Worm (Caenorhabditis elegans) whole organism, early embryonic: ENCODE results near the gene nhr-97.

Experiments
- B0310.2 ChIP-seq: sonication (generic microtip); optimal IDR thresholded peaks from 2 replicates; lab custom pipeline; 2016; ENCODE audit warnings: mild to moderate bottlenecking, missing genetic modification characterization, missing compliant biosample characterization
- F13C5.2 ChIP-seq: sonication (generic microtip); optimal IDR thresholded peaks from 2 replicates; lab custom pipeline; 2017; ENCODE audit warnings: mild to moderate bottlenecking, missing genetic modification characterization, inconsistent platforms, missing compliant biosample characterization
- aly-1 ChIP-seq: sonication (generic microtip); optimal IDR thresholded peaks from 2 replicates; lab custom pipeline; 2016; ENCODE audit warnings: missing genetic modification characterization, missing compliant biosample characterization
- ama-1 ChIP-seq: fragments of 150-350 bp; optimal IDR thresholded peaks from 2 replicates; lab custom pipeline; 2014
- ceh-13 ChIP-seq: fragments of 200-800 bp; sonication (Bioruptor generic); optimal IDR thresholded peaks from 2 replicates; lab custom pipeline; 2018; ENCODE audit warnings: mild to moderate bottlenecking, missing genetic modification characterization, missing compliant biosample characterization
- ceh-36 ChIP-seq: sonication (generic microtip); optimal IDR thresholded peaks from 2 replicates; lab custom pipeline; 2016; ENCODE audit warnings: missing genetic modification characterization, inconsistent platforms, missing compliant biosample characterization
- ets-7 ChIP-seq: sonication (generic microtip); optimal IDR thresholded peaks from 2 replicates; lab custom pipeline; 2016; ENCODE audit warnings: missing genotype, missing genetic modification characterization, missing compliant biosample characterization
- flt-1 ChIP-seq: fragments of 200-800 bp; sonication (Bioruptor generic); IDR thresholded peaks from 2 replicates; pipeline ENCODE4 v1.3.6; 2022; ENCODE audit warnings: missing genetic modification characterization, missing compliant biosample characterization
- hmbx-1 ChIP-seq: sonication (generic microtip); optimal IDR thresholded peaks from 2 replicates; lab custom pipeline; 2016; ENCODE audit warnings: mild to moderate bottlenecking, missing genetic modification characterization, missing compliant biosample characterization
- hmg-4 ChIP-seq: fragments of 200-800 bp; sonication (Bioruptor generic); optimal IDR thresholded peaks from 2 replicates; lab custom pipeline; 2018; ENCODE audit warnings: mild to moderate bottlenecking, missing genetic modification characterization, missing compliant biosample characterization
- hnd-1 ChIP-seq: sonication (generic microtip); optimal IDR thresholded peaks from 2 replicates; lab custom pipeline; 2016; ENCODE audit warnings: missing genetic modification characterization, missing compliant biosample characterization
- pes-1 ChIP-seq: fragments of 200-800 bp; sonication (Bioruptor generic); IDR thresholded peaks from 2 replicates; pipeline ENCODE4 v1.3.6; 2022; ENCODE audit warnings: missing genetic modification reagents, missing genetic modification characterization, missing compliant biosample characterization
- scrt-1 ChIP-seq: fragments of 200-800 bp; sonication (Bioruptor generic); IDR thresholded peaks from 2 replicates; pipeline ENCODE4 v1.3.6; 2022; ENCODE audit warnings: missing genetic modification characterization, missing compliant biosample characterization
- sea-1 ChIP-seq: fragments of 200-800 bp; sonication (Bioruptor generic); conservative IDR thresholded peaks from 2 replicates; pipeline ENCODE4 v1.3.6; 2022; ENCODE audit warnings: missing genetic modification characterization, missing compliant biosample characterization
- tbx-11 ChIP-seq: fragments of 200-800 bp; sonication (Bioruptor generic); IDR thresholded peaks from 2 replicates; pipeline ENCODE4 v1.3.6; 2022; ENCODE audit warnings: missing genetic modification characterization, missing compliant biosample characterization
- tbx-37 ChIP-seq: fragments of 200-800 bp; sonication (Bioruptor generic); conservative IDR thresholded peaks from 2 replicates; pipeline ENCODE4 v1.3.6; 2022; ENCODE audit warnings: missing genetic modification reagents, missing genetic modification characterization, missing compliant biosample characterization
- tra-4 ChIP-seq: sonication (generic microtip); optimal IDR thresholded peaks from 2 replicates; lab custom pipeline; 2017; ENCODE audit warnings: missing genetic modification characterization, missing compliant biosample characterization

Gene nhr-97

ce11 chrIV:9718396-9718795 lies 39.0 kb upstream of the nhr-97 start:
- TF ChIP-seq hnd-1 (tag; lab: Kevin White, UChicago): no peak
- TF ChIP-seq ceh-36 (tag; lab: Kevin White, UChicago): no peak
- no peak for TF ChIP-seq hmg-4 (GFP tag; lab: Kevin White, UChicago)
- no peak for TF ChIP-seq ets-7 (tag; lab: Kevin White, UChicago)

DNA sequence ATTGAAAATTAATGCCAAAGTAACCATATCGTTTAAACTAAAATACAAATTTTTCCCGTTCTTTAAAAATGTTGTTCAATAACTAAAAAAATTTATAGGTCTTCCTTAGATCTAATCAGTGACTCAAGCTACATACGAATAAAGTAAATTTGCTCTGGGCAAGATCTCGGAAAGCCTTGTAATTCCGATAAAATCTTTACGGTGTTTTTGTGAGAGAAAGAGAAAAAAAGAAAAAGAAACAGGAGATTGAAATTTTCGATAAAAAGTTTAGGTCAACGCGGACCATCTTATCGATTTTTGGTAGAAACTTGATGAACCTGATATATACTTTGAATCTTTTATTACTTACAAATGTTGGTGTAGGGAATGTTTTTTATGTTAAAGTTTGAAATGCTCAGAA lies 34.3 kb upstream of the nhr-97 start:
- TF ChIP-seq tbx-11 (GFP tag; lab: Robert Waterston, UW) (no peak), hmg-4 (GFP tag; lab: Kevin White, UChicago) (no peak)

DNA sequence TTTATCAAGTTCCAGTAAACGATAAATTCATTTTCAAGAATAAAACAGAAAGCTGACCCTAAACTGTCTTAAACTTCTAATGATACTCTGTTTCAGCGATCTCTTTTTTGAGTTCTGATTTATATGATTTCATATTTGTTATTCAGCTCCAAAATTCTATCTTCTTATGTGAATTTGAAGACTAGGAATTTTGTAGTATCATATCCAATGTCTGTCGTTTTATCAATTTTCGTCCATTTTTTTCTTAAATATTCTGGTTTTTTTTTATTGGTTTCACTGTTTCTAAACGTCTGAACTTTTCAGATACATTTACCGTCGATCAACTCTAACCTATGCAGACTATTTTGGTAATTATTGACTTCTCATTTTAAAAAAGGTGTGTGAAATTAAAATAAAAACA lies 32.5 kb upstream of the nhr-97 start, which contains the start of the genes nhr-138 and C28D4.18:
TSS of gene nhr-138 (plus strand) at position 304 of the 400 bp plus-strand sequence.
TSS of gene C28D4.18 (plus strand) at position 333 of the 400 bp plus-strand sequence.
- TF ChIP-seq B0310.2 (tag; lab: Kevin White, UChicago) (no peak), ceh-13 (GFP tag; lab: Kevin White, UChicago) (no peak)

- TF ChIP-seq ceh-36 (tag; lab: Kevin White, UChicago) (no peak), ama-1 (lab: Kevin White, UChicago) (no peak), sea-1 (GFP tag; lab: Robert Waterston, UW) (no peak), F13C5.2 (no peak), tbx-11 (GFP tag; lab: Robert Waterston, UW) (no peak), hmg-4 (GFP tag; lab: Kevin White, UChicago) (no peak), ceh-13 (GFP tag; lab: Kevin White, UChicago) (no peak), tbx-37 (GFP tag; lab: Robert Waterston, UW) (no peak), hmbx-1 (tag; lab: Kevin White, UChicago) (no peak)
Measured at ce11 chrIV:9725468-9725985, 31.9 kb upstream of the nhr-97 start.

DNA sequence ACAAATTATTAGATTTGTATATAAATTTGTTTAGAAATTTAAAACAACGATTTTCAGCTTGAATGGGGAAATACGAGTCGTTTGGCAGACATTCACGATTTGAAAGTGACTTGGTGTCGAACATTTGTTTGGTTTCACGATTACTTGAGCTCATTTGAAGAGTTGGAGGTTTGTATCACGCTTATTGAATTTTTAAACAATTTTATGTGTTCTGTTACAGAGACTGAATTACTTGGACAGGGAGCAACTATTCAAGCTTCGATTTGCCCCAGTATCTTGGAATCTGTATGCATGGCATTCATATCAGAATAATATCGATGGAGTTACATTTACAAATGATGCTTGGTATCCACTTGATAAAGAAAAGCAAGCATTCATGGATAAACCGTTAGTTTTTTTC lies 30.2 kb upstream of the nhr-97 start:
- TF ChIP-seq ama-1 (lab: Kevin White, UChicago): no peak
- TF ChIP-seq hmg-4 (GFP tag; lab: Kevin White, UChicago): no peak
- no peak for TF ChIP-seq tbx-11 (GFP tag; lab: Robert Waterston, UW)
- TF ChIP-seq B0310.2 (tag; lab: Kevin White, UChicago): no peak
- no peak for TF ChIP-seq scrt-1
- no peak for TF ChIP-seq hnd-1 (tag; lab: Kevin White, UChicago)
- TF ChIP-seq aly-1 (tag; lab: Kevin White, UChicago): no peak
- no peak for TF ChIP-seq ets-7 (tag; lab: Kevin White, UChicago)
- no peak for TF ChIP-seq pes-1 (GFP tag; lab: Robert Waterston, UW)
- no peak for TF ChIP-seq ceh-13 (GFP tag; lab: Kevin White, UChicago)
- TF ChIP-seq tra-4 (tag; lab: Kevin White, UChicago): no peak
- no peak for TF ChIP-seq ceh-36 (tag; lab: Kevin White, UChicago)
- TF ChIP-seq F13C5.2: no peak
- no peak for TF ChIP-seq flt-1 (GFP tag; lab: Robert Waterston, UW)
- no peak for TF ChIP-seq hmbx-1 (tag; lab: Kevin White, UChicago)
- no peak for TF ChIP-seq tbx-37 (GFP tag; lab: Robert Waterston, UW)
- TF ChIP-seq sea-1 (GFP tag; lab: Robert Waterston, UW): no peak

- TF ChIP-seq ceh-13 (GFP tag; lab: Kevin White, UChicago): no peak
- TF ChIP-seq F13C5.2: no peak
- TF ChIP-seq scrt-1: no peak
- no peak for TF ChIP-seq tbx-11 (GFP tag; lab: Robert Waterston, UW)
- no peak for TF ChIP-seq tbx-37 (GFP tag; lab: Robert Waterston, UW)
- TF ChIP-seq ceh-36 (tag; lab: Kevin White, UChicago): no peak
- TF ChIP-seq ama-1 (lab: Kevin White, UChicago): no peak
- no peak for TF ChIP-seq flt-1 (GFP tag; lab: Robert Waterston, UW)
- TF ChIP-seq B0310.2 (tag; lab: Kevin White, UChicago): no peak
- no peak for TF ChIP-seq hmg-4 (GFP tag; lab: Kevin White, UChicago)
- TF ChIP-seq aly-1 (tag; lab: Kevin White, UChicago): no peak
Measured at ce11 chrIV:9728376-9728775, 29.1 kb upstream of the nhr-97 start, which contains the start of gene nhr-100. TSS of gene nhr-100 (plus strand) at chrIV:9728676.

ce11 chrIV:9733904-9734303 lies 23.5 kb upstream of the nhr-97 start:
- no peak for TF ChIP-seq pes-1 (GFP tag; lab: Robert Waterston, UW)
- TF ChIP-seq F13C5.2: no peak
- TF ChIP-seq B0310.2 (tag; lab: Kevin White, UChicago): no peak
- TF ChIP-seq aly-1 (tag; lab: Kevin White, UChicago): no peak
- TF ChIP-seq hmg-4 (GFP tag; lab: Kevin White, UChicago): no peak
- TF ChIP-seq flt-1 (GFP tag; lab: Robert Waterston, UW): no peak
- TF ChIP-seq tra-4 (tag; lab: Kevin White, UChicago): no peak
- TF ChIP-seq ets-7 (tag; lab: Kevin White, UChicago): no peak
- no peak for TF ChIP-seq ceh-13 (GFP tag; lab: Kevin White, UChicago)
- TF ChIP-seq hmbx-1 (tag; lab: Kevin White, UChicago): no peak

DNA sequence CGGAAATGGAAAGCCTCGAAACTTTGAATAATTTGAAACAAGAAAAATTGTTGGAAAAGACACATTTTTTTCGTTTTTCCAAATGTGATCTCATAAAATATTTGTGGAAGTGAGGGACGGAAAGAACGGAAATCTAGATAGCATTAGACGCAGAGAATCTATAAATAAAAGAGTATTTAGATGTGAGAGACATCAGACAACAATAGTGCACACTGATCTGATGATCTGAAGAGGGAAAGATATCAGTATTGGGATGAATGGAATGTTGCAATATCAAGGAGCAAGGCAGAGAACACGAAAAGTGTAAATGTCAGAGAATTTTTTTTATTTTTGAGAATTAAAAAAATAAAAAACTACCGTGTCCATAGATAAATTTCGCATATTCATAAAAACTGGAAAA lies 22.6 kb upstream of the nhr-97 start:
- no peak for TF ChIP-seq ama-1 (lab: Kevin White, UChicago)
- TF ChIP-seq pes-1 (GFP tag; lab: Robert Waterston, UW): no peak
- no peak for TF ChIP-seq tra-4 (tag; lab: Kevin White, UChicago)
- no peak for TF ChIP-seq flt-1 (GFP tag; lab: Robert Waterston, UW)
- no peak for TF ChIP-seq tbx-37 (GFP tag; lab: Robert Waterston, UW)
- no peak for TF ChIP-seq ets-7 (tag; lab: Kevin White, UChicago)
- TF ChIP-seq aly-1 (tag; lab: Kevin White, UChicago): no peak
- TF ChIP-seq ceh-36 (tag; lab: Kevin White, UChicago): no peak
